Worm (Caenorhabditis elegans) whole organism, L3 larva: Measurements from ENCODE around the gene ags-3.

ENCODE experiments used
- ZK546.5 ChIP-seq: sonication (generic microtip); optimal IDR thresholded peaks from 2 replicates; lab custom pipeline; 2017; ENCODE audit warnings: missing biosample characterization, missing genetic modification characterization
- aly-2 ChIP-seq: fragments of 150-350 bp; optimal IDR thresholded peaks from 2 replicates; lab custom pipeline; 2014; ENCODE audit warnings: missing biosample characterization, missing genetic modification characterization
- ceh-16 ChIP-seq: sonication (generic microtip); optimal IDR thresholded peaks from 2 replicates; lab custom pipeline; 2017; ENCODE audit warnings: missing biosample characterization, missing genetic modification characterization
- ceh-28 ChIP-seq: fragments of 150-350 bp; optimal IDR thresholded peaks from 2 replicates; lab custom pipeline; 2014; ENCODE audit warnings: missing biosample characterization, missing genetic modification reagents, missing genetic modification characterization
- ceh-82 ChIP-seq: fragments of 150-350 bp; optimal IDR thresholded peaks from 2 replicates; lab custom pipeline; 2014; ENCODE audit warnings: missing biosample characterization, missing genetic modification characterization
- ceh-9 ChIP-seq: sonication (generic microtip); optimal IDR thresholded peaks from 2 replicates; lab custom pipeline; 2018; ENCODE audit warnings: missing biosample characterization, missing genetic modification characterization
- daf-12 ChIP-seq: fragments of 150-350 bp; optimal IDR thresholded peaks from 2 replicates; lab custom pipeline; 2014; ENCODE audit warnings: missing biosample characterization, missing genetic modification reagents, missing genetic modification characterization
- egl-27 ChIP-seq: sonication (generic microtip); optimal IDR thresholded peaks from 4 replicates; lab custom pipeline; 2017; ENCODE audit warnings: missing biosample characterization, missing genetic modification reagents, missing genetic modification characterization
- elt-2 ChIP-seq: sonication (generic microtip); optimal IDR thresholded peaks from 2 replicates; lab custom pipeline; 2016; ENCODE audit warnings: missing genetic modification reagents, mild to moderate bottlenecking, missing genetic modification characterization, missing compliant biosample characterization
- elt-3 ChIP-seq, 3 experiments: fragments of 150-350 bp in 1 of 3; sonication (generic microtip) in 2 of 3; optimal IDR thresholded peaks; 2 replicates in 2 of 3; 4 replicates in 1 of 3; lab custom pipeline; 2014 to 2017; ENCODE audit warnings: missing biosample characterization in 3 of 3, missing genetic modification characterization in 3 of 3
- eor-1 ChIP-seq, 2 experiments: fragments of 150-350 bp; optimal IDR thresholded peaks; 2 replicates each; lab custom pipeline; 2014 to 2018; ENCODE audit warnings: missing biosample characterization in 2 of 2, missing genetic modification characterization in 2 of 2
- fkh-10 ChIP-seq: sonication (generic microtip); optimal IDR thresholded peaks from 2 replicates; lab custom pipeline; 2017; ENCODE audit warnings: missing biosample characterization, missing genetic modification reagents, missing genetic modification characterization
- fos-1 ChIP-seq: fragments of 150-350 bp; optimal IDR thresholded peaks from 2 replicates; lab custom pipeline; 2014; ENCODE audit warnings: missing biosample characterization, missing genetic modification characterization
- hmg-11 ChIP-seq: sonication (generic microtip); optimal IDR thresholded peaks from 2 replicates; lab custom pipeline; 2016; ENCODE audit warnings: missing genetic modification characterization, missing compliant biosample characterization
- jun-1 ChIP-seq: fragments of 150-350 bp; optimal IDR thresholded peaks from 2 replicates; lab custom pipeline; 2014; ENCODE audit warnings: missing biosample characterization, missing genetic modification reagents, missing genetic modification characterization
- lsy-12 ChIP-seq: sonication (generic microtip); optimal IDR thresholded peaks from 2 replicates; lab custom pipeline; 2016; ENCODE audit warnings: mild to moderate bottlenecking, missing genetic modification characterization, missing compliant biosample characterization
- mdl-1 ChIP-seq: fragments of 150-350 bp; optimal IDR thresholded peaks from 2 replicates; lab custom pipeline; 2014; ENCODE audit warnings: missing biosample characterization, missing genetic modification characterization
- mml-1 ChIP-seq: fragments of 150-350 bp; sonication (generic microtip); optimal IDR thresholded peaks from 3 replicates; lab custom pipeline; 2014; ENCODE audit warnings: missing biosample characterization, missing genetic modification characterization
- nfya-1 ChIP-seq: sonication (generic microtip); optimal IDR thresholded peaks from 2 replicates; lab custom pipeline; 2017; ENCODE audit warnings: missing genetic modification characterization, mild to moderate bottlenecking, missing compliant biosample characterization, antibody characterized with exemption, moderate library complexity; ENCODE audit not compliant: insufficient read depth
- nhr-12 ChIP-seq: fragments of 150-350 bp; optimal IDR thresholded peaks from 2 replicates; lab custom pipeline; 2014; ENCODE audit warnings: missing biosample characterization, missing genetic modification characterization
- nhr-23 ChIP-seq: fragments of 150-350 bp; optimal IDR thresholded peaks from 2 replicates; lab custom pipeline; 2014; ENCODE audit warnings: missing biosample characterization, missing genetic modification reagents, missing genetic modification characterization
- nhr-237 ChIP-seq: fragments of 150-350 bp; optimal IDR thresholded peaks from 2 replicates; lab custom pipeline; 2014; ENCODE audit warnings: missing biosample characterization, missing genetic modification characterization
- nhr-28 ChIP-seq: fragments of 150-350 bp; optimal IDR thresholded peaks from 2 replicates; lab custom pipeline; 2014; ENCODE audit warnings: missing biosample characterization, missing genetic modification characterization
- nhr-67 ChIP-seq: fragments of 150-350 bp; optimal IDR thresholded peaks from 2 replicates; lab custom pipeline; 2014; ENCODE audit warnings: missing biosample characterization, missing genetic modification characterization
- nhr-77 ChIP-seq: fragments of 150-350 bp; optimal IDR thresholded peaks from 2 replicates; lab custom pipeline; 2014; ENCODE audit warnings: missing biosample characterization, missing genetic modification characterization
- pha-4 ChIP-seq: fragments of 150-350 bp; optimal IDR thresholded peaks from 2 replicates; lab custom pipeline; 2014; ENCODE audit warnings: missing biosample characterization, missing genetic modification reagents, missing genetic modification characterization
- skn-1 ChIP-seq: fragments of 150-350 bp; optimal IDR thresholded peaks from 2 replicates; lab custom pipeline; 2014; ENCODE audit warnings: missing biosample characterization, missing genetic modification characterization
- snpc-4 ChIP-seq: fragments of 150-350 bp; optimal IDR thresholded peaks from 2 replicates; lab custom pipeline; 2014; ENCODE audit warnings: missing biosample characterization, missing genetic modification characterization
- tbx-2 ChIP-seq: sonication (generic microtip); optimal IDR thresholded peaks from 2 replicates; lab custom pipeline; 2016; ENCODE audit warnings: mild to moderate bottlenecking, missing genetic modification characterization, missing compliant biosample characterization
- unc-39 ChIP-seq: sonication (generic microtip); optimal IDR thresholded peaks from 4 replicates; lab custom pipeline; 2017; ENCODE audit warnings: missing biosample characterization, missing genetic modification characterization
- unc-62 ChIP-seq: fragments of 150-350 bp; sonication (generic microtip); optimal IDR thresholded peaks from 4 replicates; lab custom pipeline; 2014; ENCODE audit warnings: missing biosample characterization, missing genetic modification reagents, missing genetic modification characterization
- zag-1 ChIP-seq: fragments of 150-350 bp; optimal IDR thresholded peaks from 2 replicates; lab custom pipeline; 2014; ENCODE audit warnings: missing biosample characterization, missing genetic modification characterization
- ztf-4 ChIP-seq: fragments of 150-350 bp; optimal IDR thresholded peaks from 2 replicates; lab custom pipeline; 2014; ENCODE audit warnings: missing biosample characterization, missing genetic modification characterization

ags-3 gene

ce11 chrX:5303500-5303899 is at the start of gene ags-3:
ags-3 (minus strand) TSS chrX:5303600.
- no peak for TF ChIP-seq nhr-77
- TF ChIP-seq, all 47 proteins: peak for 0

- no peak for TF ChIP-seq nhr-28 (tag; lab: Kevin White, UChicago)
- no peak for TF ChIP-seq lsy-12 (tag; lab: Kevin White, UChicago)
- TF ChIP-seq ceh-28 (tag; lab: Kevin White, UChicago) = no peak
- peak; percentile 2 for TF ChIP-seq nfya-1
- peak; percentile 6 for TF ChIP-seq pha-4 (tag; lab: Kevin White, UChicago)
- peak; percentile 6 for TF ChIP-seq elt-2 (tag; lab: Kevin White, UChicago)
Measured at ce11 chrX:5348529-5349148, 45.2 kb upstream of the ags-3 start, which contains the start of gene syx-3. syx-3 (plus strand) TSS chrX:5349098.

ce11 chrX:5347856-5348255 is 44.5 kb upstream of the ags-3 start:
- TF ChIP-seq daf-12 (tag; lab: Kevin White, UChicago) = no peak
- TF ChIP-seq ceh-28 (tag; lab: Kevin White, UChicago) = no peak
- TF ChIP-seq mdl-1 (tag; lab: Kevin White, UChicago) = no peak
- no peak for TF ChIP-seq lsy-12 (tag; lab: Kevin White, UChicago)
- no peak for TF ChIP-seq nfya-1
- TF ChIP-seq nhr-237 (tag; lab: Kevin White, UChicago) = no peak
- TF ChIP-seq eor-1 (tag; optimal IDR thresholded peaks at IDR 0.05; lab: Kevin White, UChicago) = no peak
- TF ChIP-seq, all 47 proteins: peak for 0

- no peak for TF ChIP-seq unc-39 (tag; lab: Kevin White, UChicago)
- TF ChIP-seq eor-1 (tag; optimal IDR thresholded peaks at IDR 0.05; lab: Kevin White, UChicago) = no peak
- TF ChIP-seq mdl-1 (tag; lab: Kevin White, UChicago) = no peak
- no peak for TF ChIP-seq pha-4 (tag; lab: Kevin White, UChicago)
- peak; percentile 64 for TF ChIP-seq elt-2 (tag; lab: Kevin White, UChicago)
- no peak for TF ChIP-seq daf-12 (tag; lab: Kevin White, UChicago)
- TF ChIP-seq, all 47 proteins: peak for 1
Measured at ce11 chrX:5346303-5346702, 42.9 kb upstream of the ags-3 start.

- TF ChIP-seq pha-4 (tag; lab: Kevin White, UChicago) (peak; percentile 35), egl-27 (tag; lab: Kevin White, UChicago) (no peak), elt-3 (tag; optimal IDR thresholded peaks at IDR 0.05; lab: Kevin White, UChicago) (no peak), tbx-2 (tag; lab: Kevin White, UChicago) (no peak), ceh-82 (tag; lab: Kevin White, UChicago) (no peak), lsy-12 (tag; lab: Kevin White, UChicago) (no peak)
Measured at ce11 chrX:5344287-5344686, 40.9 kb upstream of the ags-3 start, which contains the start of gene C26B9.1. C26B9.1 (plus strand) TSS chrX:5344587.

ce11 chrX:5342007-5342406 is 38.6 kb upstream of the ags-3 start, which contains the start of gene C26B9.7:
C26B9.7 (plus strand) TSS chrX:5342307.
- TF ChIP-seq fos-1 (tag; lab: Kevin White, UChicago) (no peak), ceh-9 (no peak), nhr-23 (tag; lab: Kevin White, UChicago) (no peak), nfya-1 (no peak), hmg-11 (tag; lab: Kevin White, UChicago) (no peak), fkh-10 (GFP tag; lab: Kevin White, UChicago) (no peak), snpc-4 (tag; lab: Kevin White, UChicago) (no peak), nhr-67 (tag; lab: Kevin White, UChicago) (no peak), skn-1 (no peak), aly-2 (tag; lab: Kevin White, UChicago) (no peak)

- no peak for TF ChIP-seq eor-1 (tag; optimal IDR thresholded peaks at IDR 0.05; lab: Kevin White, UChicago)
- TF ChIP-seq ceh-16 (tag; lab: Kevin White, UChicago) = no peak
- no peak for TF ChIP-seq zag-1 (tag; lab: Kevin White, UChicago)
- TF ChIP-seq nhr-23 (tag; lab: Kevin White, UChicago) = no peak
- no peak for TF ChIP-seq hmg-11 (tag; lab: Kevin White, UChicago)
- TF ChIP-seq ceh-9 = no peak
- TF ChIP-seq jun-1 (tag; lab: Kevin White, UChicago) = no peak
- TF ChIP-seq nhr-237 (tag; lab: Kevin White, UChicago) = no peak
- no peak for TF ChIP-seq nhr-77
- TF ChIP-seq ztf-4 (tag; lab: Kevin White, UChicago) = no peak
- no peak for TF ChIP-seq unc-62 (GFP tag; lab: Kevin White, UChicago)
- TF ChIP-seq nfya-1 = no peak
- no peak for TF ChIP-seq nhr-12 (tag; lab: Kevin White, UChicago)
- no peak for TF ChIP-seq elt-3 (tag; optimal IDR thresholded peaks at IDR 0.05; lab: Kevin White, UChicago)
- TF ChIP-seq mml-1 (tag; lab: Kevin White, UChicago) = no peak
- TF ChIP-seq fos-1 (tag; lab: Kevin White, UChicago) = no peak
- TF ChIP-seq ZK546.5 (tag; lab: Kevin White, UChicago) = no peak
- TF ChIP-seq, all 47 proteins: peak for 0
Measured at ce11 chrX:5339889-5340288, 36.5 kb upstream of the ags-3 start, which contains the start of gene C26B9.2. C26B9.2 (plus strand) TSS chrX:5340189.
